Worm (Caenorhabditis elegans): Measurements from ENCODE around the gene M02D8.5.

DNA sequence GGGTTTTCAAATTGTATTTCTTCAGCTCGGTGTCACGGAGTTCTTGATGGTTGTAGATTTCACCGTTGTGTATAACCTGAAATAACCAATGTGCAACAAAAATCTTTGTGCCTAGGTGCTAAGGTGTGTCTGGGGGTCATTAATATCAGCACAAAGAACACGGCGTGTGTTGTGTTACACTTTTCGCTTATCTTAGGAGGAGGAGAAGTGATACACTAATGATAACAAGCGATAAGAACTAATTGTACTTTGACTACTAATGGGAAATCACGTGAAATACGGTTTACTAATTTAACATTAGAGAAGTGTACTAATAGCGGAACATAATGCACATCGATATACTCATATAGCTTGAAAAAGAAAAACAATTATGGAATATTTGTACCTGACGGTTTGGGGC is 11.2 kb downstream of the M02D8.5 start:
- no peak for TF ChIP-seq ama-1 (optimal IDR thresholded peaks at IDR 0.05)
- TF ChIP-seq tbx-37 (GFP tag; conservative IDR thresholded peaks at IDR 0.05) = no peak
- TF ChIP-seq hmg-4 (GFP tag; optimal IDR thresholded peaks at IDR 0.05) = no peak
- TF ChIP-seq hnd-1 (tag; optimal IDR thresholded peaks at IDR 0.05) = no peak
- no peak for TF ChIP-seq flt-1 (GFP tag; IDR thresholded peaks at IDR 0.05)
- no peak for TF ChIP-seq ceh-13 (GFP tag; optimal IDR thresholded peaks at IDR 0.05)
- no peak for TF ChIP-seq ceh-36 (tag; optimal IDR thresholded peaks at IDR 0.05)
- TF ChIP-seq scrt-1 (GFP tag; IDR thresholded peaks at IDR 0.05) = no peak
- TF ChIP-seq aly-1 (tag; optimal IDR thresholded peaks at IDR 0.05) = no peak
- no peak for TF ChIP-seq tbx-11 (GFP tag; IDR thresholded peaks at IDR 0.05)

All from whole organism, early embryonic.